Fruit fly (Drosophila melanogaster) whole organism, prepupa: ENCODE data around the gene CG9117.
A peak's percentile ranks its signal among the peaks of the same experiment; 100 is the strongest.

ENCODE experiments used
- CG10631 ChIP-seq: fragments of 200-800 bp; sonication (Bioruptor generic); optimal IDR thresholded peaks from 2 replicates; lab custom pipeline; 2016; ENCODE audit warnings: missing biosample characterization, missing genetic modification characterization
- CG11762 ChIP-seq: fragments of 200-800 bp; sonication (Bioruptor generic); optimal IDR thresholded peaks from 3 replicates; lab custom pipeline; 2016; ENCODE audit warnings: missing biosample characterization, missing genetic modification characterization; ENCODE audit not compliant: insufficient read depth
- CG34406 ChIP-seq: fragments of 200-800 bp; sonication (Bioruptor generic); optimal IDR thresholded peaks from 3 replicates; lab custom pipeline; 2016; ENCODE audit warnings: missing biosample characterization, missing genetic modification characterization
- CG4318 ChIP-seq: fragments of 200-800 bp; sonication (Bioruptor generic); optimal IDR thresholded peaks from 3 replicates; lab custom pipeline; 2017; ENCODE audit warnings: missing biosample characterization, mild to moderate bottlenecking, missing genetic modification characterization
- CG6276 ChIP-seq: fragments of 200-800 bp; sonication (Bioruptor generic); optimal IDR thresholded peaks from 2 replicates; lab custom pipeline; 2017; ENCODE audit warnings: missing biosample characterization, mild to moderate bottlenecking, missing genetic modification characterization
- CG6808 ChIP-seq: fragments of 200-800 bp; sonication (Bioruptor generic); optimal IDR thresholded peaks from 3 replicates; lab custom pipeline; 2017; ENCODE audit warnings: missing biosample characterization, missing genetic modification characterization, mild to moderate bottlenecking, moderate library complexity, missing genetic modification reagents
- Eip78C ChIP-seq: fragments of 200-800 bp; sonication (Bioruptor generic); peaks from one replicate; lab custom pipeline; 2016; ENCODE audit warnings: missing biosample characterization, missing genetic modification characterization
- OdsH ChIP-seq: fragments of 200-800 bp; sonication (Bioruptor generic); optimal IDR thresholded peaks from 3 replicates; lab custom pipeline; 2016; ENCODE audit warnings: missing biosample characterization, missing genetic modification characterization
- Sox102F ChIP-seq: fragments of 200-800 bp; sonication (Bioruptor generic); optimal IDR thresholded peaks from 2 replicates; lab custom pipeline; 2016; ENCODE audit warnings: missing biosample characterization, mild to moderate bottlenecking, missing genetic modification characterization
- Sox14 ChIP-seq: fragments of 200-800 bp; sonication (Bioruptor generic); optimal IDR thresholded peaks from 3 replicates; lab custom pipeline; 2016; ENCODE audit warnings: missing biosample characterization, missing genetic modification characterization
- fkh ChIP-seq: fragments of 200-800 bp; sonication (Bioruptor generic); optimal IDR thresholded peaks from 3 replicates; lab custom pipeline; 2017; ENCODE audit warnings: missing biosample characterization, mild to moderate bottlenecking, missing genetic modification characterization, moderate library complexity
- lz ChIP-seq: fragments of 200-800 bp; sonication (Bioruptor generic); optimal IDR thresholded peaks from 3 replicates; lab custom pipeline; 2016; ENCODE audit warnings: missing biosample characterization, missing genetic modification characterization
- ss ChIP-seq, 2 experiments: fragments of 200-800 bp; sonication (Bioruptor generic); optimal IDR thresholded peaks; 2 replicates in 1 of 2; 3 replicates in 1 of 2; lab custom pipeline; 2017 to 2018; ENCODE audit warnings: mild to moderate bottlenecking in 2 of 2, missing biosample characterization in 2 of 2, missing genetic modification characterization in 2 of 2, moderate library complexity in 1 of 2

dm6 chr2L:6047528-6048160 lies 9.9 kb upstream of the CG9117 start, which contains the start of gene IPIP:
- TF ChIP-seq CG34406 = no peak
- TF ChIP-seq fkh = no peak
- no peak for TF ChIP-seq CG10631
- TF ChIP-seq OdsH = no peak
- no peak for TF ChIP-seq CG6276 (GFP tag; lab: Kevin White, UChicago)
- TF ChIP-seq lz (GFP tag; lab: Kevin White, UChicago) = peak; percentile 18
- peak; percentile 43 for TF ChIP-seq Eip78C (GFP tag; lab: Kevin White, UChicago)
- peak in 1 of 2 experiments; percentile 15 for TF ChIP-seq ss (GFP tag; optimal IDR thresholded peaks at IDR 0.05; lab: Kevin White, UChicago)
- TF ChIP-seq Sox14 (GFP tag; lab: Kevin White, UChicago) = peak; percentile 29
- TF ChIP-seq Sox102F (GFP tag; lab: Kevin White, UChicago) = peak; percentile 28
- no peak for TF ChIP-seq CG4318 (GFP tag; lab: Kevin White, UChicago)
- TF ChIP-seq CG11762 (GFP tag; lab: Kevin White, UChicago) = no peak
- no peak for TF ChIP-seq CG6808 (GFP tag; lab: Kevin White, UChicago)
